Worm (Caenorhabditis elegans): ENCODE results near the gene hrpl-1.

DNA sequence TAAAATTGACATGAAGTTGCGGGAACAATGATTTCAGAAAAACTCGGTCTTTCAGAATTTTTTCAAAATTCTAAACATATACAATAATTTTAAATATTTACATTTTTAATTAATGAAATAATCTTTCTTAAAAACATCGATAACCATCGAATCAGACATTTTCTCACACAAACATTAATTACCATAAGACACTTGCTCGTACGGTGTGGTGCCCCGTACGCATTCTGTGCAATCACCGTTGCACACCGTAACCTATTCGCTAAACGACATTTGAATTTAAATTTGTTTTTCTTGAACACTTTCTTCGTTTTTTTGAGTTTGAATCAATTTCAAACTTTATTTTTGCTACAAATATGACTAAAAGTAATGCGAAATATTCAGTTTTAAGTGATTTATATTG is 25.3 kb downstream of the hrpl-1 start:
- no peak for TF ChIP-seq sptf-1 (tag; optimal IDR thresholded peaks at IDR 0.05)
- TF ChIP-seq mls-2 (tag; optimal IDR thresholded peaks at IDR 0.05), result no peak
- TF ChIP-seq elt-3 (tag; optimal IDR thresholded peaks at IDR 0.05), result no peak
- TF ChIP-seq nhr-76 (tag; optimal IDR thresholded peaks at IDR 0.05), result no peak
- TF ChIP-seq lsy-2 (tag; optimal IDR thresholded peaks at IDR 0.05), result peak; percentile 40
- no peak for TF ChIP-seq nhr-237 (tag; optimal IDR thresholded peaks at IDR 0.05)
- TF ChIP-seq pha-4 (tag; optimal IDR thresholded peaks at IDR 0.05), result no peak
- TF ChIP-seq blmp-1 (tag; optimal IDR thresholded peaks at IDR 0.05), result no peak
- no peak for TF ChIP-seq nhr-28 (tag; optimal IDR thresholded peaks at IDR 0.05)
- TF ChIP-seq hlh-1 (tag; optimal IDR thresholded peaks at IDR 0.05), result no peak
- no peak for TF ChIP-seq flh-1 (GFP tag; optimal IDR thresholded peaks at IDR 0.05)
